Worm (Caenorhabditis elegans): ENCODE data around the gene C45G9.15.
"Not testable (repeated sequence)": the region's sequence is repeated elsewhere in the genome, so short reads cannot be mapped to it uniquely, and the experiment has no call there.

C45G9.15 gene

ce11 chrIII:5068675-5069233 lies 16.9 kb upstream of the C45G9.15 start, which contains the start of the genes C45G9.11 and C45G9.2:
C45G9.11 (minus strand) TSS chrIII:5068725.
C45G9.2 (plus strand) TSS chrIII:5069066.
- TF ChIP-seq skn-1 (tag; optimal IDR thresholded peaks at IDR 0.05) (peak; percentile 51), egl-5 (tag; optimal IDR thresholded peaks at IDR 0.05) (no peak), mdl-1 (tag; optimal IDR thresholded peaks at IDR 0.05) (no peak), ztf-4 (tag; optimal IDR thresholded peaks at IDR 0.05) (no peak), nhr-76 (tag; optimal IDR thresholded peaks at IDR 0.05) (peak; percentile 12), lsy-12 (tag; optimal IDR thresholded peaks at IDR 0.05) (peak; percentile 46), elt-3 (tag; optimal IDR thresholded peaks at IDR 0.05) (no peak), ceh-82 (tag; optimal IDR thresholded peaks at IDR 0.05) (no peak), pqm-1 (tag; optimal IDR thresholded peaks at IDR 0.05) (peak; percentile 24), nfya-1 (tag; optimal IDR thresholded peaks at IDR 0.05; ENCODE audit: insufficient read depth) (peak; percentile 75), pha-4 (tag; optimal IDR thresholded peaks at IDR 0.05) (no peak), lin-39 (tag; optimal IDR thresholded peaks at IDR 0.05) (peak; percentile 23), nhr-28 (tag; optimal IDR thresholded peaks at IDR 0.05) (no peak), fos-1 (tag; optimal IDR thresholded peaks at IDR 0.05) (no peak), eor-1 (tag; optimal IDR thresholded peaks at IDR 0.05) (no peak), ama-1 (optimal IDR thresholded peaks at IDR 0.05) (no peak), ztf-11 (tag; optimal IDR thresholded peaks at IDR 0.05) (no peak), mml-1 (tag; optimal IDR thresholded peaks at IDR 0.05) (no peak), aly-2 (tag; optimal IDR thresholded peaks at IDR 0.05) (no peak), nhr-43 (tag; optimal IDR thresholded peaks at IDR 0.05; ENCODE audit: poor library complexity, severe bottlenecking) (peak; percentile 88), tbx-2 (tag; optimal IDR thresholded peaks at IDR 0.05) (no peak), snpc-4 (tag; optimal IDR thresholded peaks at IDR 0.05) (peak; percentile 58), nhr-12 (tag; optimal IDR thresholded peaks at IDR 0.05) (no peak), daf-12 (tag; optimal IDR thresholded peaks at IDR 0.05) (no peak), unc-39 (tag; optimal IDR thresholded peaks at IDR 0.05) (no peak), nhr-67 (tag; optimal IDR thresholded peaks at IDR 0.05) (no peak), fkh-2 (tag; optimal IDR thresholded peaks at IDR 0.05) (no peak), jun-1 (tag; optimal IDR thresholded peaks at IDR 0.05) (no peak), zag-1 (tag; optimal IDR thresholded peaks at IDR 0.05) (no peak), elt-2 (tag; optimal IDR thresholded peaks at IDR 0.05) (no peak), nhr-25 (tag; optimal IDR thresholded peaks at IDR 0.05) (peak; percentile 47), nhr-23 (tag; optimal IDR thresholded peaks at IDR 0.05) (peak; percentile 61), lin-15B (tag; optimal IDR thresholded peaks at IDR 0.05) (peak; percentile 63), unc-62 (GFP tag; optimal IDR thresholded peaks at IDR 0.05) (no peak), R02D3.7 (tag; optimal IDR thresholded peaks at IDR 0.05) (no peak)

- not testable (repeated sequence) for TF ChIP-seq nhr-25 (tag; optimal IDR thresholded peaks at IDR 0.05); unc-62 (GFP tag; optimal IDR thresholded peaks at IDR 0.05); fkh-2 (tag; optimal IDR thresholded peaks at IDR 0.05)
Observed at ce11 chrIII:5062406-5062805, 10.6 kb upstream of the C45G9.15 start, which contains the start of gene C45G9.4. C45G9.4 (plus strand) TSS chrIII:5062706.

- TF ChIP-seq fos-1 (tag; optimal IDR thresholded peaks at IDR 0.05) (no peak), skn-1 (tag; optimal IDR thresholded peaks at IDR 0.05) (no peak), nhr-11 (tag; optimal IDR thresholded peaks at IDR 0.05) (no peak), ZK546.5 (tag; optimal IDR thresholded peaks at IDR 0.05) (no peak), elt-3 (tag; optimal IDR thresholded peaks at IDR 0.05) (no peak)
Observed at ce11 chrIII:5061798-5062197, 9.9 kb upstream of the C45G9.15 start, which contains the start of gene C45G9.10. C45G9.10 (minus strand) TSS chrIII:5061898.

ce11 chrIII:5055709-5056108 lies 3.9 kb upstream of the C45G9.15 start, which contains the start of gene C45G9.9:
C45G9.9 (minus strand) TSS chrIII:5055809.
- TF ChIP-seq lin-15B, daf-12, nhr-77 (tag; optimal IDR thresholded peaks at IDR 0.05): not testable (repeated sequence)

All from whole organism, L3 larva.